Worm (Caenorhabditis elegans): ENCODE data around the gene F49C5.9.

ce11 chrII:12514620-12515019 lies 29.8 kb downstream of the F49C5.9 start, which contains the start of gene srh-69:
- no peak for TF ChIP-seq ztf-23 (GFP tag; IDR thresholded peaks at IDR 0.05)
- no peak for TF ChIP-seq flt-1 (GFP tag; IDR thresholded peaks at IDR 0.05)
- no peak for TF ChIP-seq klf-2 (GFP tag; conservative IDR thresholded peaks at IDR 0.05)
- no peak for TF ChIP-seq tab-1 (GFP tag; IDR thresholded peaks at IDR 0.05)
- TF ChIP-seq ref-1 (GFP tag; conservative IDR thresholded peaks at IDR 0.05): no peak
- no peak for TF ChIP-seq T22C8.4 (GFP tag; IDR thresholded peaks at IDR 0.05)
- no peak for TF ChIP-seq ztf-29 (GFP tag; IDR thresholded peaks at IDR 0.05)

Measured in whole organism, midembryonic.